Worm (Caenorhabditis elegans): ENCODE results near the gene E02H4.4.

- TF ChIP-seq cog-1 (tag; optimal IDR thresholded peaks at IDR 0.05) (no peak), ref-1 (GFP tag; conservative IDR thresholded peaks at IDR 0.05) (no peak), tab-1 (GFP tag; IDR thresholded peaks at IDR 0.05) (no peak), flt-1 (GFP tag; IDR thresholded peaks at IDR 0.05) (no peak), klf-2 (GFP tag; conservative IDR thresholded peaks at IDR 0.05) (no peak), ztf-29 (GFP tag; IDR thresholded peaks at IDR 0.05) (no peak), ztf-23 (GFP tag; IDR thresholded peaks at IDR 0.05) (no peak), med-1 (GFP tag; optimal IDR thresholded peaks at IDR 0.05; ENCODE audit: insufficient read depth) (no peak)
Observed at ce11 chrX:14243345-14243961, 14.3 kb upstream of the E02H4.4 start, which contains the start of gene K04C1.3.
